Worm (Caenorhabditis elegans): ENCODE measurements around the gene F20C5.5.
A peak's percentile ranks its signal among the peaks of the same experiment; 100 is the strongest.

F20C5.5 gene

ce11 chrIV:8778045-8778444 is 8.6 kb upstream of the F20C5.5 start, which contains the start of gene C33D9.6:
C33D9.6 (minus strand) TSS chrIV:8778145.
- TF ChIP-seq pha-4 (tag; optimal IDR thresholded peaks at IDR 0.05) = no peak
- no peak for TF ChIP-seq ceh-28 (tag; optimal IDR thresholded peaks at IDR 0.05)
- no peak for TF ChIP-seq lin-15B (tag; optimal IDR thresholded peaks at IDR 0.05)
- TF ChIP-seq nhr-237 (tag; optimal IDR thresholded peaks at IDR 0.05) = no peak
- no peak for TF ChIP-seq unc-62 (GFP tag; optimal IDR thresholded peaks at IDR 0.05)
- no peak for TF ChIP-seq elt-2 (tag; optimal IDR thresholded peaks at IDR 0.05)
- no peak for TF ChIP-seq eor-1 (tag; optimal IDR thresholded peaks at IDR 0.05)
- no peak for TF ChIP-seq zag-1 (tag; optimal IDR thresholded peaks at IDR 0.05)
- TF ChIP-seq ztf-4 (tag; optimal IDR thresholded peaks at IDR 0.05) = no peak
- TF ChIP-seq nhr-76 (tag; optimal IDR thresholded peaks at IDR 0.05) = no peak

- TF ChIP-seq nhr-43 (tag; optimal IDR thresholded peaks at IDR 0.05; ENCODE audit: poor library complexity, severe bottlenecking) (no peak), skn-1 (tag; optimal IDR thresholded peaks at IDR 0.05) (no peak), pqm-1 (tag; optimal IDR thresholded peaks at IDR 0.05) (no peak), ceh-28 (tag; optimal IDR thresholded peaks at IDR 0.05) (no peak), fos-1 (tag; optimal IDR thresholded peaks at IDR 0.05) (no peak)
These were observed 3.4 kb upstream of the F20C5.5 start, which contains the start of gene F20C5.6 for ce11 chrIV:8772800-8773256. F20C5.6 (minus strand) TSS chrIV:8773206.

ce11 chrIV:8764567-8764966 is 4.9 kb downstream of the F20C5.5 start, which contains the start of gene cdc-50.B:
cdc-50.B (plus strand) TSS chrIV:8764867.
- peak; percentile 84 for TF ChIP-seq pha-4 (tag; optimal IDR thresholded peaks at IDR 0.05)
- TF ChIP-seq nhr-28 (tag; optimal IDR thresholded peaks at IDR 0.05) = no peak

ce11 chrIV:8762471-8762870 is 7.0 kb downstream of the F20C5.5 start:
- TF ChIP-seq lin-15B (tag; optimal IDR thresholded peaks at IDR 0.05) (peak; percentile 37), nfya-1 (tag; optimal IDR thresholded peaks at IDR 0.05; ENCODE audit: insufficient read depth) (peak; percentile 82), lsy-12 (tag; optimal IDR thresholded peaks at IDR 0.05) (no peak), nhr-23 (tag; optimal IDR thresholded peaks at IDR 0.05) (no peak), egl-5 (tag; optimal IDR thresholded peaks at IDR 0.05) (no peak), pqm-1 (tag; optimal IDR thresholded peaks at IDR 0.05) (no peak), ZK546.5 (tag; optimal IDR thresholded peaks at IDR 0.05) (no peak), fos-1 (tag; optimal IDR thresholded peaks at IDR 0.05) (no peak), egl-27 (tag; optimal IDR thresholded peaks at IDR 0.05) (no peak), sea-2 (GFP tag; optimal IDR thresholded peaks at IDR 0.05) (peak; percentile 46), ceh-28 (tag; optimal IDR thresholded peaks at IDR 0.05) (peak; percentile 69), ztf-4 (tag; optimal IDR thresholded peaks at IDR 0.05) (no peak), hmg-11 (tag; optimal IDR thresholded peaks at IDR 0.05) (peak; percentile 28), eor-1 (tag; optimal IDR thresholded peaks at IDR 0.05) (no peak), unc-39 (tag; optimal IDR thresholded peaks at IDR 0.05) (no peak), fkh-10 (GFP tag; optimal IDR thresholded peaks at IDR 0.05) (peak; percentile 48), snpc-4 (tag; optimal IDR thresholded peaks at IDR 0.05) (peak; percentile 52), pha-4 (tag; optimal IDR thresholded peaks at IDR 0.05) (no peak), lin-39 (tag; optimal IDR thresholded peaks at IDR 0.05) (peak; percentile 81)

- TF ChIP-seq nhr-28 (tag; optimal IDR thresholded peaks at IDR 0.05) (no peak), ceh-28 (tag; optimal IDR thresholded peaks at IDR 0.05) (no peak), nhr-76 (tag; optimal IDR thresholded peaks at IDR 0.05) (no peak), ceh-9 (tag; optimal IDR thresholded peaks at IDR 0.05) (no peak)
These were observed 7.5 kb downstream of the F20C5.5 start, which contains the start of the genes F20C5.11 and klp-11 for ce11 chrIV:8761896-8762295. F20C5.11 (minus strand) TSS chrIV:8761996. klp-11 (minus strand) TSS chrIV:8762066.

ce11 chrIV:8758620-8759019 is 10.8 kb downstream of the F20C5.5 start:
- TF ChIP-seq mdl-1 (tag; optimal IDR thresholded peaks at IDR 0.05) = no peak
- no peak for TF ChIP-seq ZK546.5 (tag; optimal IDR thresholded peaks at IDR 0.05)
- no peak for TF ChIP-seq sea-2 (GFP tag; optimal IDR thresholded peaks at IDR 0.05)
- TF ChIP-seq fkh-2 (tag; optimal IDR thresholded peaks at IDR 0.05) = no peak
- TF ChIP-seq nhr-77 (tag; optimal IDR thresholded peaks at IDR 0.05) = no peak
- peak; percentile 27 for TF ChIP-seq lin-15B (tag; optimal IDR thresholded peaks at IDR 0.05)
- peak; percentile 66 for TF ChIP-seq nfya-1 (tag; optimal IDR thresholded peaks at IDR 0.05; ENCODE audit: insufficient read depth)
- no peak for TF ChIP-seq ama-1 (optimal IDR thresholded peaks at IDR 0.05)
- TF ChIP-seq unc-39 (tag; optimal IDR thresholded peaks at IDR 0.05) = no peak
- TF ChIP-seq egl-27 (tag; optimal IDR thresholded peaks at IDR 0.05) = no peak
- TF ChIP-seq mml-1 (tag; optimal IDR thresholded peaks at IDR 0.05) = no peak
- no peak for TF ChIP-seq ceh-9 (tag; optimal IDR thresholded peaks at IDR 0.05)
- no peak for TF ChIP-seq tbx-2 (tag; optimal IDR thresholded peaks at IDR 0.05)
- TF ChIP-seq nhr-28 (tag; optimal IDR thresholded peaks at IDR 0.05) = no peak
- TF ChIP-seq pha-4 (tag; optimal IDR thresholded peaks at IDR 0.05) = peak; percentile 4
- no peak for TF ChIP-seq snpc-4 (tag; optimal IDR thresholded peaks at IDR 0.05)
- no peak for TF ChIP-seq fos-1 (tag; optimal IDR thresholded peaks at IDR 0.05)
- TF ChIP-seq nhr-43 (tag; optimal IDR thresholded peaks at IDR 0.05; ENCODE audit: poor library complexity, severe bottlenecking) = no peak
- no peak for TF ChIP-seq nhr-23 (tag; optimal IDR thresholded peaks at IDR 0.05)
- peak; percentile 84 for TF ChIP-seq lin-39 (tag; optimal IDR thresholded peaks at IDR 0.05)
- peak; percentile 37 for TF ChIP-seq fkh-10 (GFP tag; optimal IDR thresholded peaks at IDR 0.05)
- TF ChIP-seq ztf-4 (tag; optimal IDR thresholded peaks at IDR 0.05) = no peak
- TF ChIP-seq jun-1 (tag; optimal IDR thresholded peaks at IDR 0.05) = no peak
- no peak for TF ChIP-seq eor-1 (tag; optimal IDR thresholded peaks at IDR 0.05)
- TF ChIP-seq zag-1 (tag; optimal IDR thresholded peaks at IDR 0.05) = no peak
- no peak for TF ChIP-seq ceh-82 (tag; optimal IDR thresholded peaks at IDR 0.05)
- TF ChIP-seq hmg-11 (tag; optimal IDR thresholded peaks at IDR 0.05) = peak; percentile 32
- TF ChIP-seq lsy-12 (tag; optimal IDR thresholded peaks at IDR 0.05) = no peak
- no peak for TF ChIP-seq ceh-16 (tag; optimal IDR thresholded peaks at IDR 0.05)
- no peak for TF ChIP-seq daf-12 (tag; optimal IDR thresholded peaks at IDR 0.05)
- peak; percentile 17 for TF ChIP-seq elt-2 (tag; optimal IDR thresholded peaks at IDR 0.05)
- TF ChIP-seq nhr-76 (tag; optimal IDR thresholded peaks at IDR 0.05) = no peak

All from whole organism, L3 larva.